Fruit fly (Drosophila melanogaster): ENCODE measurements around the gene Ggt-1.

Gene Ggt-1

DNA sequence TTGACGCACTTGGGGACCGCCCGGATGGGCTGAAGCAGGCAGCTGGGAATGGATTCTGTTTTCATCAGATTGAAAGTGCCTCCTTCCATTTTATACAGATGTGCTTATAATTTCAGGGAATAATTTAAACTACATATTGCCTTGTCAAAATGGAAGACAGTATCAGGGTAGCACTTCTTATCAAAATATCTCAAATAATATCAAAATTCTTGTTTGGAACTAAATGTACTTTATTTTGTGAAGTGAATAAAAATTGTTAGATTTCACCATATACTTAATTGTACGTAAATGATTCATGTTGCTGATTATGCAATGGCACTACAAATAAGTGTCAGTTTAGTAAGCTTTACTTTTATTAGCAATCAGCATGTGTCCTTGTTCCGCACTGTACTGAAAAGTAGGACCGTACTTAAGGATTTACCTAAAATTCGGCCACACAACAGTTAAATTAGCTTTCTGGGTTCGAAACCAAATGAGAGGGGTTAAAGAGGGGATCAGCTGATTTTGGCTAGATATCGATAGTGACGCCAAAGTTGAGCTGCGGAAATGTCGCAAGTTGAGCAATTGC is 15.9 kb upstream of the Ggt-1 start, which contains the start of the genes CG15042 and CG15047:
CG15042 (minus strand) TSS at position 101 of the 568 bp plus-strand sequence.
CG15047 (plus strand) TSS at position 518 of the 568 bp plus-strand sequence.
- TF ChIP-seq Lpt (GFP tag; optimal IDR thresholded peaks at IDR 0.05) (no peak), CG10631 (GFP tag; optimal IDR thresholded peaks at IDR 0.05) (no peak), CG8119 (GFP tag; IDR thresholded peaks at IDR 0.05) (no peak), CG11294 (GFP tag; IDR thresholded peaks at IDR 0.05) (no peak), cyc (GFP tag; optimal IDR thresholded peaks at IDR 0.05) (no peak), pdm3 (GFP tag; optimal IDR thresholded peaks at IDR 0.05) (no peak), CG1621 (tag; optimal IDR thresholded peaks at IDR 0.05) (no peak), CG10669 (GFP tag; optimal IDR thresholded peaks at IDR 0.05) (no peak), CG11762 (GFP tag; optimal IDR thresholded peaks at IDR 0.05; ENCODE audit: insufficient read depth) (no peak)

DNA sequence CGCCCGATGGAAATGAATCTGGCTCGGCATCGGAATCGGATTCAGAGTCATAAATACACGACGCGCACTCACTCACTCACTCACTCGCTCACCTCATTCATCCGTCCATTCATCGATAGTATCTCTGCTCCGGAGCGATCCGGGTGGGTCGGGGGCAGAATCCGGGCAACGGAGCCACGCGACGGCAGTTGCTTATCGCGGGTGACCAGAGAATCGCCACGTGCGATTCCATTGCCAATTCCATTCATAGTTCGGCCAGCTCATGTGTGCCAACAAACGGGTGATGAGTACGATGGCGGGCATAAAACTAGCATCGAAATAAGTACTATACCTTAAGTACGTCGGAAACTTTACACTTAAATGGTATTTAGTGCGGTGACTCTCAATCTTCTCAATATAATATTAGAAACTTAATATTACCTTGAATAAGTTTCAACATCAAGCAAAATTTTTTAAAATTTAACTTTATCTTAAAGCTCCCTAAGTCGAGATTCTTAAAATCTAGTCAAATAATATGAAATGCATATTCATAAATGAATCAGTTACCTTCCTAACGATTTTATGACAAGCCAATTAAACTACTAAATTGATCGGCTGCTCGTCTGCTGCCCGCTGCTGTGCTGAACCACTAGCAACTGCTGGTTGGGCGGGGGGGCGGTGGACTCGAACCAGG is 12.4 kb upstream of the Ggt-1 start:
- no peak for TF ChIP-seq Hr38 (GFP tag; optimal IDR thresholded peaks at IDR 0.05)
- no peak for TF ChIP-seq vri (GFP tag; optimal IDR thresholded peaks at IDR 0.05)
- no peak for TF ChIP-seq Blimp-1 (GFP tag; optimal IDR thresholded peaks at IDR 0.05)
- TF ChIP-seq CG7368 (GFP tag; optimal IDR thresholded peaks at IDR 0.05) = no peak
- peak; percentile 49 for TF ChIP-seq CG3032 (tag; optimal IDR thresholded peaks at IDR 0.05)
- TF ChIP-seq CG10669 (GFP tag; optimal IDR thresholded peaks at IDR 0.05) = peak; percentile 50
- peak; percentile 47 for TF ChIP-seq pdm3 (GFP tag; optimal IDR thresholded peaks at IDR 0.05)
- peak; percentile 1 for TF ChIP-seq Hr39 (GFP tag; optimal IDR thresholded peaks at IDR 0.05)
- TF ChIP-seq CG34406 (GFP tag; optimal IDR thresholded peaks at IDR 0.05) = peak; percentile 23
- peak; percentile 61 for TF ChIP-seq CG15336 (GFP tag; IDR thresholded peaks at IDR 0.05)
- TF ChIP-seq cyc (GFP tag; optimal IDR thresholded peaks at IDR 0.05) = peak; percentile 4
- TF ChIP-seq CG1621 (tag; optimal IDR thresholded peaks at IDR 0.05) = no peak
- peak; percentile 85 for TF ChIP-seq Eip78C (GFP tag)
- peak; percentile 38 for TF ChIP-seq CG10631 (GFP tag; optimal IDR thresholded peaks at IDR 0.05)
- peak; percentile 34 for TF ChIP-seq CG3919 (GFP tag; optimal IDR thresholded peaks at IDR 0.05)
- TF ChIP-seq lz (GFP tag; optimal IDR thresholded peaks at IDR 0.05) = peak; percentile 16
- TF ChIP-seq CG16779 (tag; optimal IDR thresholded peaks at IDR 0.05) = peak; percentile 12
- peak; percentile 51 for TF ChIP-seq Eip75B (GFP tag; optimal IDR thresholded peaks at IDR 0.05)
- TF ChIP-seq CG8319 (GFP tag; optimal IDR thresholded peaks at IDR 0.05) = no peak
- TF ChIP-seq CG11762 (GFP tag; optimal IDR thresholded peaks at IDR 0.05; ENCODE audit: insufficient read depth) = no peak
- peak; percentile 33 for TF ChIP-seq achi (GFP tag; optimal IDR thresholded peaks at IDR 0.05)
- TF ChIP-seq Met (GFP tag; optimal IDR thresholded peaks at IDR 0.05) = peak; percentile 41
- TF ChIP-seq CG6163 (GFP tag; IDR thresholded peaks at IDR 0.05) = no peak
- TF ChIP-seq eg (GFP tag; IDR thresholded peaks at IDR 0.05) = no peak
- peak; percentile 40 for TF ChIP-seq fd59A (GFP tag; optimal IDR thresholded peaks at IDR 0.05)
- no peak for TF ChIP-seq Eip93F (GFP tag; optimal IDR thresholded peaks at IDR 0.05)
- TF ChIP-seq net (GFP tag; optimal IDR thresholded peaks at IDR 0.05) = peak; percentile 52
- TF ChIP-seq CG8119 (GFP tag; IDR thresholded peaks at IDR 0.05) = peak; percentile 41; the same call in 2 of the 3 replicates
- TF ChIP-seq dsx (GFP tag; optimal IDR thresholded peaks at IDR 0.05; ENCODE audit: poor library complexity, severe bottlenecking) = peak; percentile 29
- TF ChIP-seq CG6276 (GFP tag; optimal IDR thresholded peaks at IDR 0.05) = peak; percentile 49
- TF ChIP-seq Sox102F (GFP tag; optimal IDR thresholded peaks at IDR 0.05) = peak; percentile 25
- TF ChIP-seq OdsH (GFP tag; optimal IDR thresholded peaks at IDR 0.05) = peak; percentile 37
- peak; percentile 5 for TF ChIP-seq CG31627 (GFP tag; optimal IDR thresholded peaks at IDR 0.05)
- TF ChIP-seq CG11294 (GFP tag; IDR thresholded peaks at IDR 0.05) = no peak
- peak; percentile 31 for TF ChIP-seq topi (GFP tag; optimal IDR thresholded peaks at IDR 0.05)
- no peak for TF ChIP-seq Lpt (GFP tag; optimal IDR thresholded peaks at IDR 0.05)
- peak; percentile 46 for TF ChIP-seq Ets96B (tag; optimal IDR thresholded peaks at IDR 0.05)
- peak; percentile 65 for TF ChIP-seq CG32006 (GFP tag; optimal IDR thresholded peaks at IDR 0.05)
- peak; percentile 21 for TF ChIP-seq CG8632 (GFP tag; optimal IDR thresholded peaks at IDR 0.05)
- TF ChIP-seq dac (GFP tag; optimal IDR thresholded peaks at IDR 0.05) = no peak
- TF ChIP-seq svp (GFP tag) = peak; percentile 77
- no peak for TF ChIP-seq fd85E (GFP tag; optimal IDR thresholded peaks at IDR 0.05)
- no peak for TF ChIP-seq CG6854 (GFP tag; optimal IDR thresholded peaks at IDR 0.05)
- no peak for TF ChIP-seq CG11902 (GFP tag; optimal IDR thresholded peaks at IDR 0.05)
- peak; percentile 14 for TF ChIP-seq Sox15 (GFP tag; optimal IDR thresholded peaks at IDR 0.05)
- TF ChIP-seq spab (GFP tag; optimal IDR thresholded peaks at IDR 0.05) = peak; percentile 58
- TF ChIP-seq fkh (GFP tag; optimal IDR thresholded peaks at IDR 0.05) = no peak
